Worm (Caenorhabditis elegans) whole organism, midembryonic: ENCODE measurements around the gene dhs-13.
A peak's percentile ranks its signal among the peaks of the same experiment; 100 is the strongest.

Experiments
- T22C8.4 ChIP-seq: fragments of 200-800 bp; sonication (Bioruptor generic); IDR thresholded peaks from 2 replicates; pipeline ENCODE4 v1.3.6; 2022; ENCODE audit warnings: missing genetic modification characterization, missing compliant biosample characterization
- cog-1 ChIP-seq: sonication (generic microtip); optimal IDR thresholded peaks from 2 replicates; lab custom pipeline; 2016; ENCODE audit warnings: missing genetic modification characterization, missing compliant biosample characterization
- flt-1 ChIP-seq: fragments of 200-800 bp; sonication (Bioruptor generic); IDR thresholded peaks from 2 replicates; pipeline ENCODE4 v1.3.6; 2022; ENCODE audit warnings: missing genetic modification characterization, missing compliant biosample characterization
- klf-2 ChIP-seq: fragments of 200-800 bp; sonication (Bioruptor generic); conservative IDR thresholded peaks from 2 replicates; pipeline ENCODE4 v1.3.6; 2022; ENCODE audit warnings: missing genetic modification reagents, missing genetic modification characterization, missing compliant biosample characterization
- med-1 ChIP-seq: sonication (generic microtip); optimal IDR thresholded peaks from 2 replicates; lab custom pipeline; 2017; ENCODE audit warnings: missing genetic modification characterization, mild to moderate bottlenecking, missing compliant biosample characterization, antibody characterized with exemption, missing genetic modification reagents; ENCODE audit not compliant: insufficient read depth
- ref-1 ChIP-seq: fragments of 200-800 bp; sonication (Bioruptor generic); conservative IDR thresholded peaks from 2 replicates; pipeline ENCODE4 v1.3.6; 2022; ENCODE audit warnings: missing genetic modification reagents, missing genetic modification characterization, missing compliant biosample characterization
- tab-1 ChIP-seq: fragments of 200-800 bp; sonication (Bioruptor generic); IDR thresholded peaks from 2 replicates; pipeline ENCODE4 v1.3.6; 2022; ENCODE audit warnings: missing genetic modification characterization, missing compliant biosample characterization
- ztf-23 ChIP-seq: fragments of 200-800 bp; sonication (Bioruptor generic); IDR thresholded peaks from 2 replicates; pipeline ENCODE4 v1.3.6; 2022; ENCODE audit warnings: missing genetic modification reagents, missing genetic modification characterization, missing compliant biosample characterization
- ztf-29 ChIP-seq: fragments of 200-800 bp; sonication (Bioruptor generic); IDR thresholded peaks from 2 replicates; pipeline ENCODE4 v1.3.6; 2022; ENCODE audit warnings: missing genetic modification reagents, missing genetic modification characterization, missing compliant biosample characterization

The dhs-13 gene

DNA sequence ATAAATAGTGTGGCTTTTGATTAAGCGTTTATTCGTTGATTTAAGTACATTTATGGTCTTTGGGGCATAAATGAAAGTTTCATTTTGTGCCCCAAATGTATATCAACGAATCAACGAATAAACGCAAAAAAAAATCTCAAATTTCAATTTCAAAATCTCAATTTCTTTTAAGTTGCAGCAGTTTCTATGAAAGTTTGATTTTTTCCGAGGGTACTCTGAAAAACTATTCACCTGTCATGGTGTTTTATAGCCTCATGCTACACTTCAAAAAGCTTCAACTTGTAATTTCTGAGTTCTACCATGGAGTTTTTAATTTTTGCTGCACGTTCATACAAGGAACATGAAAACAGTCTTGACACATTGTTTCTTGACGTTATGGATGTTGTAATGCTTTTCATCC, 19.0 kb downstream of the dhs-13 start, which contains the start of gene ZK697.1:
TSS of gene ZK697.1 (plus strand) at position 301 of the 400 bp plus-strand sequence.
- no peak for TF ChIP-seq klf-2 (GFP tag; lab: Robert Waterston, UW)
- TF ChIP-seq ztf-23 (GFP tag; lab: Robert Waterston, UW): no peak
- no peak for TF ChIP-seq ref-1 (GFP tag; lab: Robert Waterston, UW)
- no peak for TF ChIP-seq tab-1
- TF ChIP-seq med-1 (GFP tag; lab: Kevin White, UChicago): no peak

ce11 chrV:1751449-1751848, 20.1 kb downstream of the dhs-13 start, which contains the start of gene srh-199:
Gene srh-199 (minus strand): TSS chrV:1751549.
- TF ChIP-seq klf-2 (GFP tag; lab: Robert Waterston, UW) (no peak), ref-1 (GFP tag; lab: Robert Waterston, UW) (no peak), cog-1 (no peak), T22C8.4 (GFP tag; lab: Robert Waterston, UW) (no peak)

DNA sequence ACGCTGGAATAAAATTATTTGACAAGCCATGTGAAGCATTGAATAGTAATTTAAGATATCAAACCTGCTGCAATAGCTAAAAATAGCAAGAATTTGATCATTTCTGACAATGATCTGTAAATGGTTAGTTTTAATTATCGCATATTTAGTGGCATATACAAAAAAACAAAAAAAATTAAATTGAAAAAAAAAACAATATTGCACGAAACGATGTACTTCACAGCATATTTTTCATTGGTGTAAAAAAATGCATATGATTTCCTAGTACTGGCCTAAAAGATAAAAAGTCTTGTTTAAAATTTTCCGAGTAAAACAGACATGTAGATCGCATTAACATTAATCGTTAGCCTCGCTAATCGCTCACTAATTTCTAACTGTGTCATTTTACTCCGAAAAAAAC, 22.5 kb downstream of the dhs-13 start, which contains the start of gene ZK697.8:
TSS of gene ZK697.8 (minus strand) at position 101 of the 400 bp plus-strand sequence.
- no peak for TF ChIP-seq med-1 (GFP tag; lab: Kevin White, UChicago)
- TF ChIP-seq ztf-23 (GFP tag; lab: Robert Waterston, UW): no peak
- TF ChIP-seq klf-2 (GFP tag; lab: Robert Waterston, UW): no peak
- no peak for TF ChIP-seq T22C8.4 (GFP tag; lab: Robert Waterston, UW)
- no peak for TF ChIP-seq flt-1 (GFP tag; lab: Robert Waterston, UW)
- no peak for TF ChIP-seq ztf-29 (GFP tag; lab: Robert Waterston, UW)
- TF ChIP-seq tab-1: no peak

DNA sequence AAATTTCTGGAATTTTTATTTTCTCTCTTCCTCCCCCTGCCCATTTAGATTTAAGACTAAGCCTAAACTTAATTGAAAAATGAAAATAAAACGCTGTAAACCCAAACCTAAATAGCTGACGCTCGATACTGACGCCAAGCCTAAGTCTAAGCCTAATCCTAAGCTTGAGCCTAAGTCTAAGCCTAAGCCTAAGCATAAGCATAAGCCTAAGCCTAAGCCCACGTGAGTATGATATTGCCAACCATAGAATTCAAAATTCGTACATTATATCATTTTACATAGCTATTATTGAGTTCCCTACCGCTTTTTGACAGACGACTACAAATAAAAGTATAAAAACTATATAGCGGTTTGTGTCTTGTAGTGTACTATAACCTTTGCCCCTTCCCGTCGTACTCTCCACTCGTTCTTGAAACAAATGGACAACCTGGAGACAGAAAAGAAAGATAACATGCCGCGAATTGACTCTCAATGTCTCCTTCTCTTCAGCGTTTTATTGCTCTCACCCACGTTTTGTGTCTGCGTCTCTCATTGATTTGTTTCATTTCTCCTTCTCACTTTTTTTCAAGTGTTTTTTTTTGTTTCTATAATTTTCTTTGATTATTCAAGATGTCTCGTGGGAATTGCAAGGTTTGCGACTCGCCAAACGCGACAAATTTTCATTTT, 28.2 kb downstream of the dhs-13 start, which contains the start of gene nhr-256:
TSS of gene nhr-256 (plus strand) at position 567 of the 666 bp plus-strand sequence.
- TF ChIP-seq klf-2 (GFP tag; lab: Robert Waterston, UW): no peak
- TF ChIP-seq tab-1: no peak
- peak; percentile 76; the same call in 1 of the 2 replicates for TF ChIP-seq ztf-29 (GFP tag; lab: Robert Waterston, UW)
- TF ChIP-seq cog-1: peak; percentile 49
- no peak for TF ChIP-seq med-1 (GFP tag; lab: Kevin White, UChicago)
- TF ChIP-seq ztf-23 (GFP tag; lab: Robert Waterston, UW): no peak
- TF ChIP-seq flt-1 (GFP tag; lab: Robert Waterston, UW): no peak
- no peak for TF ChIP-seq T22C8.4 (GFP tag; lab: Robert Waterston, UW)
- no peak for TF ChIP-seq ref-1 (GFP tag; lab: Robert Waterston, UW)

ce11 chrV:1741074-1741473, 30.5 kb downstream of the dhs-13 start, which contains the start of gene srab-25:
Gene srab-25 (minus strand): TSS chrV:1741174.
- no peak for TF ChIP-seq ref-1 (GFP tag; lab: Robert Waterston, UW)
- TF ChIP-seq cog-1: no peak
- TF ChIP-seq ztf-29 (GFP tag; lab: Robert Waterston, UW): no peak
- no peak for TF ChIP-seq med-1 (GFP tag; lab: Kevin White, UChicago)
- TF ChIP-seq T22C8.4 (GFP tag; lab: Robert Waterston, UW): no peak
- TF ChIP-seq klf-2 (GFP tag; lab: Robert Waterston, UW): no peak
- no peak for TF ChIP-seq ztf-23 (GFP tag; lab: Robert Waterston, UW)
- TF ChIP-seq flt-1 (GFP tag; lab: Robert Waterston, UW): no peak
- TF ChIP-seq tab-1: no peak

DNA sequence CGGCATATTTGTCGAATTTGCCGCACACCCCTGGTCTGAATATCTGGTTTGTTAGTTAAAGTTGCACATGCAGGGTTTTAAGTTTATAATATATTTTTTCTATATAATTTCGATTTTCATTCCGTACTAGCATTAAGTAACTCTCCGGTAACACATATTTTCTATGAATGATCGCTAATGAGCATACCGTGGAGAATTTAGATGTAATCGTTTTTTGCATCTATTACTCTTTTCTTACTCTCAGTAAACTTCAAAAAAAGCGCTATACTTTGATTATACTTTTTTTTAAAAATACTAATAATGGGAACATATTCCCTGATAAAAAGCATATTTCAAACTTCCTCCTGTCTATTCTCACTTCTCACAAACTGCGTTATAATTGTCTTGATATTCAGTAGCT, 37.0 kb downstream of the dhs-13 start, which contains the start of gene str-160:
TSS of gene str-160 (plus strand) at position 301 of the 400 bp plus-strand sequence.
- TF ChIP-seq med-1 (GFP tag; lab: Kevin White, UChicago): no peak
- no peak for TF ChIP-seq ref-1 (GFP tag; lab: Robert Waterston, UW)
- no peak for TF ChIP-seq cog-1
- TF ChIP-seq T22C8.4 (GFP tag; lab: Robert Waterston, UW): no peak
- TF ChIP-seq ztf-23 (GFP tag; lab: Robert Waterston, UW): no peak
- TF ChIP-seq flt-1 (GFP tag; lab: Robert Waterston, UW): no peak
- TF ChIP-seq klf-2 (GFP tag; lab: Robert Waterston, UW): no peak
- TF ChIP-seq ztf-29 (GFP tag; lab: Robert Waterston, UW): no peak
- no peak for TF ChIP-seq tab-1

- TF ChIP-seq T22C8.4 (GFP tag; lab: Robert Waterston, UW) (no peak), tab-1 (no peak), ztf-23 (GFP tag; lab: Robert Waterston, UW) (no peak), ref-1 (GFP tag; lab: Robert Waterston, UW) (no peak), ztf-29 (GFP tag; lab: Robert Waterston, UW) (no peak), klf-2 (GFP tag; lab: Robert Waterston, UW) (no peak), flt-1 (GFP tag; lab: Robert Waterston, UW) (no peak), med-1 (GFP tag; lab: Kevin White, UChicago) (no peak), cog-1 (no peak)
Measured at ce11 chrV:1731918-1732317, 39.6 kb downstream of the dhs-13 start, which contains the start of gene gst-21. Gene gst-21 (minus strand): TSS chrV:1732018.

ce11 chrV:1725353-1725752, 46.2 kb downstream of the dhs-13 start, which contains the start of gene sri-27:
Gene sri-27 (plus strand): TSS chrV:1725653.
- TF ChIP-seq med-1 (GFP tag; lab: Kevin White, UChicago): no peak
- TF ChIP-seq ztf-23 (GFP tag; lab: Robert Waterston, UW): no peak

- TF ChIP-seq T22C8.4 (GFP tag; lab: Robert Waterston, UW): no peak
- TF ChIP-seq flt-1 (GFP tag; lab: Robert Waterston, UW): no peak
- no peak for TF ChIP-seq ref-1 (GFP tag; lab: Robert Waterston, UW)
- TF ChIP-seq cog-1: no peak
- no peak for TF ChIP-seq ztf-23 (GFP tag; lab: Robert Waterston, UW)
- no peak for TF ChIP-seq klf-2 (GFP tag; lab: Robert Waterston, UW)
- no peak for TF ChIP-seq ztf-29 (GFP tag; lab: Robert Waterston, UW)
- TF ChIP-seq tab-1: no peak
- no peak for TF ChIP-seq med-1 (GFP tag; lab: Kevin White, UChicago)
Measured at ce11 chrV:1721966-1722365, 49.6 kb downstream of the dhs-13 start, which contains the start of gene srw-101. Gene srw-101 (plus strand): TSS chrV:1722266.
